Fruit fly (Drosophila melanogaster) whole organism, embryonic: ENCODE data around the gene RpS29.

Experiments
- B-H1 ChIP-seq: fragments of 200-800 bp; sonication (Bioruptor generic); IDR thresholded peaks from 3 replicates; pipeline ENCODE4 v1.3.6; 2022; ENCODE audit warnings: missing biosample characterization, missing genetic modification characterization
- BtbVII ChIP-seq: fragments of 200-800 bp; sonication (Bioruptor generic); optimal IDR thresholded peaks from 3 replicates; lab custom pipeline; 2017; ENCODE audit warnings: missing biosample characterization, mild to moderate bottlenecking, missing genetic modification characterization
- Bteb2 ChIP-seq: fragments of 200-800 bp; sonication (Bioruptor generic); optimal IDR thresholded peaks from 2 replicates; lab custom pipeline; 2016; ENCODE audit warnings: missing biosample characterization, missing genetic modification characterization
- C15 ChIP-seq: fragments of 200-800 bp; sonication (Bioruptor generic); IDR thresholded peaks from 3 replicates; pipeline ENCODE4 v1.3.6; 2022; ENCODE audit warnings: missing biosample characterization, missing genetic modification characterization
- CG11723 ChIP-seq: fragments of 200-800 bp; sonication (Bioruptor generic); optimal IDR thresholded peaks from 2 replicates; lab custom pipeline; 2017; ENCODE audit warnings: missing biosample characterization, mild to moderate bottlenecking, missing genetic modification characterization
- CG12659 ChIP-seq: fragments of 200-800 bp; sonication (Bioruptor generic); optimal IDR thresholded peaks from 3 replicates; lab custom pipeline; 2017; ENCODE audit warnings: mild to moderate bottlenecking, missing biosample characterization, missing genetic modification reagents, missing genetic modification characterization
- CG15073 ChIP-seq: fragments of 200-800 bp; sonication (Bioruptor generic); optimal IDR thresholded peaks from 2 replicates; lab custom pipeline; 2016; ENCODE audit warnings: missing biosample characterization, missing genetic modification characterization
- CG15269 ChIP-seq: fragments of 200-800 bp; sonication (Bioruptor generic); optimal IDR thresholded peaks from 2 replicates; lab custom pipeline; 2018; ENCODE audit warnings: missing biosample characterization, mild to moderate bottlenecking, missing genetic modification characterization, moderate library complexity
- CG16863 ChIP-seq: fragments of 200-800 bp; sonication (Bioruptor generic); optimal IDR thresholded peaks from 3 replicates; lab custom pipeline; 2016; ENCODE audit warnings: missing biosample characterization, missing genetic modification characterization
- CG18599 ChIP-seq: fragments of 200-800 bp; sonication (Bioruptor generic); optimal IDR thresholded peaks from 3 replicates; lab custom pipeline; 2017; ENCODE audit warnings: missing biosample characterization, missing genetic modification characterization, mild to moderate bottlenecking, moderate library complexity, missing genetic modification reagents
- CG18764 ChIP-seq: fragments of 200-800 bp; sonication (Bioruptor generic); optimal IDR thresholded peaks from 3 replicates; lab custom pipeline; 2016; ENCODE audit warnings: missing biosample characterization, missing genetic modification characterization
- CG2129 ChIP-seq: fragments of 200-800 bp; sonication (Bioruptor generic); IDR thresholded peaks from 2 replicates; pipeline ENCODE4 v1.3.6; 2022; ENCODE audit warnings: missing biosample characterization, missing genetic modification characterization; ENCODE audit not compliant: partially characterized antibody
- CG2199 ChIP-seq: fragments of 200-800 bp; sonication (Bioruptor generic); IDR thresholded peaks from 3 replicates; pipeline ENCODE4 v1.3.6; 2022; ENCODE audit warnings: missing biosample characterization, missing genetic modification characterization
- CG2202 ChIP-seq: fragments of 200-800 bp; sonication (Bioruptor generic); optimal IDR thresholded peaks from 2 replicates; lab custom pipeline; 2018; ENCODE audit warnings: missing biosample characterization, mild to moderate bottlenecking, missing genetic modification characterization
- CG3163 ChIP-seq: fragments of 200-800 bp; sonication (Bioruptor generic); optimal IDR thresholded peaks from 3 replicates; lab custom pipeline; 2016; ENCODE audit warnings: missing biosample characterization, missing genetic modification characterization
- CG3838 ChIP-seq: fragments of 200-800 bp; sonication (Bioruptor generic); optimal IDR thresholded peaks from 3 replicates; lab custom pipeline; 2016; ENCODE audit warnings: missing biosample characterization, missing genetic modification characterization
- CG6765 ChIP-seq: fragments of 200-800 bp; sonication (Bioruptor generic); optimal IDR thresholded peaks from 3 replicates; lab custom pipeline; 2017; ENCODE audit warnings: missing biosample characterization, mild to moderate bottlenecking, missing genetic modification characterization
- CG6791 ChIP-seq: fragments of 200-800 bp; sonication (Bioruptor generic); IDR thresholded peaks from 3 replicates; pipeline ENCODE4 v1.3.6; 2022; ENCODE audit warnings: missing biosample characterization, missing genetic modification characterization; ENCODE audit not compliant: partially characterized antibody
- CG6854 ChIP-seq: fragments of 200-800 bp; sonication (Bioruptor generic); optimal IDR thresholded peaks from 3 replicates; lab custom pipeline; 2017; ENCODE audit warnings: missing biosample characterization, mild to moderate bottlenecking, missing genetic modification characterization
- CrebB ChIP-seq: fragments of 200-800 bp; sonication (Bioruptor generic); optimal IDR thresholded peaks from 3 replicates; lab custom pipeline; 2018; ENCODE audit warnings: missing biosample characterization, mild to moderate bottlenecking, missing genetic modification characterization
- Dip3 ChIP-seq: fragments of 200-800 bp; sonication (Bioruptor generic); optimal IDR thresholded peaks from 3 replicates; lab custom pipeline; 2016; ENCODE audit warnings: missing biosample characterization, missing genetic modification characterization
- Eip74EF ChIP-seq, 2 experiments: fragments of 200-800 bp in 1 of 2; fragments of >200 bp in 1 of 2; sonication (Bioruptor generic) in 1 of 2; optimal IDR thresholded peaks; 2 replicates each; lab custom pipeline; 2017 to 2019; ENCODE audit warnings: missing biosample characterization in 2 of 2, missing genetic modification characterization in 2 of 2, mild to moderate bottlenecking in 1 of 2, moderate library complexity in 1 of 2
- Ets97D ChIP-seq: fragments of 200-800 bp; sonication (Bioruptor generic); optimal IDR thresholded peaks from 3 replicates; lab custom pipeline; 2016; ENCODE audit warnings: missing biosample characterization, missing genetic modification characterization
- H2.0 ChIP-seq: fragments of 200-800 bp; sonication (Bioruptor generic); IDR thresholded peaks from 2 replicates; pipeline ENCODE4 v1.3.6; 2022; ENCODE audit warnings: missing biosample characterization, missing genetic modification characterization
- Hr78 ChIP-seq, 2 experiments: fragments of 200-800 bp in 1 of 2; fragments of >200 bp in 1 of 2; sonication (Bioruptor generic) in 1 of 2; optimal IDR thresholded peaks; 2 replicates each; lab custom pipeline; 2017 to 2019; ENCODE audit warnings: missing biosample characterization in 2 of 2, missing genetic modification characterization in 2 of 2, mild to moderate bottlenecking in 1 of 2, moderate library complexity in 1 of 2
- Opbp ChIP-seq: fragments of 200-800 bp; sonication (Bioruptor generic); IDR thresholded peaks from 3 replicates; pipeline ENCODE4 v1.3.6; 2022; ENCODE audit warnings: missing biosample characterization, missing genetic modification characterization; ENCODE audit not compliant: partially characterized antibody
- Side ChIP-seq: fragments of 200-800 bp; sonication (Bioruptor generic); optimal IDR thresholded peaks from 2 replicates; lab custom pipeline; 2016; ENCODE audit warnings: missing biosample characterization, missing genetic modification characterization
- bowl ChIP-seq: fragments of 200-800 bp; sonication (Bioruptor generic); IDR thresholded peaks from 2 replicates; pipeline ENCODE4 v1.3.6; 2022; ENCODE audit warnings: missing biosample characterization, missing genetic modification characterization
- br ChIP-seq: fragments of >200 bp; optimal IDR thresholded peaks from 2 replicates; lab custom pipeline; 2017
- dysf ChIP-seq: fragments of 200-800 bp; sonication (Bioruptor generic); IDR thresholded peaks from 3 replicates; pipeline ENCODE4 v1.3.6; 2022; ENCODE audit warnings: missing biosample characterization, missing genetic modification characterization
- exex ChIP-seq: fragments of 200-800 bp; sonication (Bioruptor generic); optimal IDR thresholded peaks from 4 replicates; lab custom pipeline; 2018; ENCODE audit warnings: missing biosample characterization, mild to moderate bottlenecking, missing genetic modification characterization, moderate library complexity
- fd3F ChIP-seq: fragments of 200-800 bp; sonication (Bioruptor generic); optimal IDR thresholded peaks from 2 replicates; lab custom pipeline; 2018; ENCODE audit warnings: missing biosample characterization, mild to moderate bottlenecking, missing genetic modification characterization, moderate library complexity
- grau ChIP-seq: fragments of 200-800 bp; optimal IDR thresholded peaks from 3 replicates; lab custom pipeline; 2019; ENCODE audit warnings: missing biosample characterization, mild to moderate bottlenecking, missing genetic modification characterization, moderate library complexity
- h ChIP-seq: fragments of >200 bp; optimal IDR thresholded peaks from 2 replicates; lab custom pipeline; 2017
- ken ChIP-seq: fragments of 200-800 bp; sonication (Bioruptor generic); IDR thresholded peaks from 3 replicates; pipeline ENCODE4 v1.3.6; 2022; ENCODE audit warnings: missing biosample characterization, missing genetic modification characterization
- klu ChIP-seq: fragments of 200-800 bp; sonication (Bioruptor generic); IDR thresholded peaks from 2 replicates; pipeline ENCODE4 v1.3.6; 2022; ENCODE audit warnings: missing biosample characterization, missing genetic modification characterization
- knrl ChIP-seq: fragments of 200-800 bp; sonication (Bioruptor generic); IDR thresholded peaks from 3 replicates; pipeline ENCODE4 v1.3.6; 2022; ENCODE audit warnings: missing biosample characterization, missing genetic modification characterization; ENCODE audit not compliant: partially characterized antibody
- lbe ChIP-seq: fragments of 200-800 bp; sonication (Bioruptor generic); optimal IDR thresholded peaks from 2 replicates; lab custom pipeline; 2016; ENCODE audit warnings: missing biosample characterization, mild to moderate bottlenecking, missing genetic modification characterization
- luna ChIP-seq: fragments of 200-800 bp; sonication (Bioruptor generic); optimal IDR thresholded peaks from 2 replicates; lab custom pipeline; 2016; ENCODE audit warnings: missing biosample characterization, missing genetic modification characterization
- mam ChIP-seq: fragments of 200-800 bp; sonication (Bioruptor generic); optimal IDR thresholded peaks from 3 replicates; lab custom pipeline; 2016; ENCODE audit warnings: missing biosample characterization, missing genetic modification characterization
- org-1 ChIP-seq: fragments of 200-800 bp; sonication (Bioruptor generic); optimal IDR thresholded peaks from 2 replicates; lab custom pipeline; 2017; ENCODE audit warnings: missing biosample characterization, missing genetic modification characterization
- phol ChIP-seq: fragments of 200-800 bp; sonication (Bioruptor generic); optimal IDR thresholded peaks from 3 replicates; lab custom pipeline; 2018; ENCODE audit warnings: missing biosample characterization, mild to moderate bottlenecking, missing genetic modification characterization, moderate library complexity
- pzg ChIP-seq: fragments of 200-800 bp; sonication (Bioruptor generic); optimal IDR thresholded peaks from 3 replicates; lab custom pipeline; 2018; ENCODE audit warnings: missing biosample characterization, mild to moderate bottlenecking, missing genetic modification characterization, moderate library complexity
- rib ChIP-seq: fragments of 200-800 bp; sonication (Bioruptor generic); IDR thresholded peaks from 2 replicates; pipeline ENCODE4 v1.3.6; 2022; ENCODE audit warnings: missing biosample characterization, missing genetic modification characterization
- row ChIP-seq: fragments of 200-800 bp; sonication (Bioruptor generic); IDR thresholded peaks from 3 replicates; pipeline ENCODE4 v1.3.6; 2022; ENCODE audit warnings: missing biosample characterization, missing genetic modification characterization
- shn ChIP-seq: fragments of 200-800 bp; sonication (Bioruptor generic); optimal IDR thresholded peaks from 3 replicates; lab custom pipeline; 2016; ENCODE audit warnings: missing biosample characterization, missing genetic modification characterization
- sim ChIP-seq: fragments of 200-800 bp; sonication (Bioruptor generic); IDR thresholded peaks from 2 replicates; pipeline ENCODE4 v1.3.6; 2022; ENCODE audit warnings: missing biosample characterization, missing genetic modification characterization
- sima ChIP-seq: fragments of 200-800 bp; sonication (Bioruptor generic); optimal IDR thresholded peaks from 2 replicates; lab custom pipeline; 2016; ENCODE audit warnings: missing biosample characterization, missing genetic modification characterization
- zfh2 ChIP-seq: fragments of 200-800 bp; sonication (Bioruptor generic); optimal IDR thresholded peaks from 2 replicates; lab custom pipeline; 2016; ENCODE audit warnings: missing biosample characterization, missing genetic modification characterization

Gene RpS29

DNA sequence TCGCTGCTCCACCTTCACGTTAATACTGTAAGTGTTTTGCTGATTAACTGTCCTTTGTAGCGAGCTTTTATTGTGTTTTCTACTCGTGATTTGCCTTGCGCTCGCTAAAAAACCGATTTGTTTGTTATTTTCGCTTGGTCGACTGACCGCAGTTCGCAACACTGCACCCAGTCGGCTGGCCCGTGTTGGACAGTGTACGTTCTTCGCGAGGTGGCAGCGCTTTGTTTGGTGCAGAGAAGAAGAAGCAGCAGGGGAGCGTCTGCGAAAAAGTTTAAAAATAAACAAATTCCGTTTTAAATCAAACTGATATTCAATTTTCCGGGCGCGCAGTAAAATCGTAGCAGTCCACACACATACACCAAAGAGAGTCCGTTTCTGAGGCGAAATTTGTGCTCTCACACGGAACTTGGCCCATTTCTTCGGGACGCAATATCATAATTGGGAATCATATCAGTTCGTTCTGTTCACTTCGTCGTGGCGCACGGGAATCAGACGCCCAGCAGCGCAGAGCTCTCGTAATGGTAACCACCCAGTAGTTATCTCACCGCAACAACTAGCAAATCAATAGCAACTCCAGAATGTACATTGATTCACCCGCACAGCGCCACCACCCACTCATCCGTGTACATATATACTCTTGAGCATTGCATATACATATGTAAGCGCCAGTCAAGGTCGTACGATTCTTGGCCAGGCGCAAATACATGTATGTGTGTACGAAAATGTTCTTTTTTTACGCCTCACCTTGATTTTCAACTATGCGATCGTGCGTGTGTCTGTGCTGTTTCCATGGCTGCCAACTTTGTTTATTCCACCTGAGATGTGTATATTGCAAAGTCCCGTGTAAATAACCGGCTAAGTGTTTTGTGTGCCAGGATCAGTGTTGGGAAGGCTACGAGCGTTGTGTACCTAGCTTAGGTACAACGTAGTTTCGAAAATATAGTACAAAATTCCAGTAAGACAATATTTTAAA, 9.9 kb upstream of the RpS29 start, which contains the start of gene Naa80 (continued):
- no peak for TF ChIP-seq CrebB
- peak; percentile 82 for TF ChIP-seq mam (GFP tag; lab: Kevin White, UChicago)
- TF ChIP-seq CG3163 (GFP tag; lab: Kevin White, UChicago), result peak; percentile 67
- TF ChIP-seq rib (GFP tag; lab: Robert Waterston, UW), result peak; percentile 90
- peak; percentile 17 for TF ChIP-seq fd3F (GFP tag; lab: Kevin White, UChicago)
- TF ChIP-seq H2.0, result peak; percentile 53
- peak; percentile 45 for TF ChIP-seq CG11723 (GFP tag; lab: Kevin White, UChicago)
- no peak for TF ChIP-seq C15 (GFP tag; lab: Robert Waterston, UW)
- peak; percentile 34 for TF ChIP-seq CG18764 (GFP tag; lab: Kevin White, UChicago)
- TF ChIP-seq br (lab: Kevin White, UChicago), result no peak
- TF ChIP-seq CG6854 (GFP tag; lab: Kevin White, UChicago), result no peak
- peak; percentile 59 for TF ChIP-seq Opbp (GFP tag; lab: Robert Waterston, UW)
- TF ChIP-seq CG6765, result peak; percentile 35
- peak; percentile 4 for TF ChIP-seq BtbVII (GFP tag; lab: Kevin White, UChicago)
- no peak for TF ChIP-seq org-1 (GFP tag; lab: Kevin White, UChicago)
- TF ChIP-seq Eip74EF (GFP tag; optimal IDR thresholded peaks at IDR 0.05; lab: Kevin White, UChicago), result no peak
- TF ChIP-seq pzg (GFP tag; lab: Kevin White, UChicago), result peak; percentile 94
- peak; percentile 63 for TF ChIP-seq lbe (GFP tag; lab: Kevin White, UChicago)
- peak; percentile 48; the same call in 2 of the 3 replicates for TF ChIP-seq row (GFP tag; lab: Robert Waterston, UW)
- peak; percentile 51; the same call in 1 of the 3 replicates for TF ChIP-seq dysf
- TF ChIP-seq zfh2 (GFP tag; lab: Kevin White, UChicago), result peak; percentile 89
- peak; percentile 28 for TF ChIP-seq phol (tag; lab: Kevin White, UChicago)
- peak; percentile 82 for TF ChIP-seq ken (GFP tag; lab: Robert Waterston, UW)
- no peak for TF ChIP-seq CG2202 (tag; lab: Kevin White, UChicago)
- no peak for TF ChIP-seq B-H1
- peak; percentile 53 for TF ChIP-seq grau (tag; lab: Kevin White, UChicago)
- peak; percentile 50 for TF ChIP-seq Bteb2 (GFP tag; lab: Kevin White, UChicago)
- no peak for TF ChIP-seq CG15073 (GFP tag; lab: Kevin White, UChicago)
- TF ChIP-seq CG18599 (GFP tag; lab: Kevin White, UChicago), result peak; percentile 74
- no peak for TF ChIP-seq CG3838 (GFP tag; lab: Kevin White, UChicago)
- peak; percentile 89 for TF ChIP-seq CG12659 (GFP tag; lab: Kevin White, UChicago)
- no peak for TF ChIP-seq sim (GFP tag; lab: Robert Waterston, UW)
- TF ChIP-seq sima, result no peak
- TF ChIP-seq CG6791 (GFP tag; lab: Robert Waterston, UW), result peak; percentile 61; the same call in 1 of the 3 replicates
- peak; percentile 27 for TF ChIP-seq CG16863 (GFP tag; lab: Kevin White, UChicago)
- TF ChIP-seq Side (GFP tag; lab: Kevin White, UChicago), result peak; percentile 83
- TF ChIP-seq h (lab: Kevin White, UChicago), result no peak
- no peak for TF ChIP-seq Hr78 (GFP tag; optimal IDR thresholded peaks at IDR 0.05; lab: Kevin White, UChicago)
- TF ChIP-seq Ets97D (GFP tag; lab: Kevin White, UChicago), result peak; percentile 87
- peak; percentile 15; the same call in 1 of the 3 replicates for TF ChIP-seq CG2199 (GFP tag; lab: Robert Waterston, UW)
- peak; percentile 52; the same call in 1 of the 3 replicates for TF ChIP-seq knrl (GFP tag; lab: Robert Waterston, UW)
- TF ChIP-seq bowl (GFP tag; lab: Robert Waterston, UW), result no peak
- TF ChIP-seq CG2129, result no peak
- TF ChIP-seq Dip3 (GFP tag; lab: Kevin White, UChicago), result peak; percentile 83
- no peak for TF ChIP-seq klu (GFP tag; lab: Robert Waterston, UW)
- peak; percentile 49 for TF ChIP-seq luna (GFP tag; lab: Kevin White, UChicago)
- TF ChIP-seq CG15269 (tag; lab: Kevin White, UChicago), result peak; percentile 38
- peak; percentile 67 for TF ChIP-seq shn (GFP tag; lab: Kevin White, UChicago)
- peak; percentile 49 for TF ChIP-seq exex
